Fruit fly (Drosophila melanogaster) whole organism: Measurements from ENCODE around the gene Pax.

Experiments used
- Dll ChIP-seq: fragments of >200 bp; optimal IDR thresholded peaks from 2 replicates; lab custom pipeline; 2017
- pan ChIP-seq: fragments of >200 bp; optimal IDR thresholded peaks from 2 replicates; lab custom pipeline; 2017
- psq ChIP-seq: fragments of >200 bp; optimal IDR thresholded peaks from 2 replicates; lab custom pipeline; 2017

DNA sequence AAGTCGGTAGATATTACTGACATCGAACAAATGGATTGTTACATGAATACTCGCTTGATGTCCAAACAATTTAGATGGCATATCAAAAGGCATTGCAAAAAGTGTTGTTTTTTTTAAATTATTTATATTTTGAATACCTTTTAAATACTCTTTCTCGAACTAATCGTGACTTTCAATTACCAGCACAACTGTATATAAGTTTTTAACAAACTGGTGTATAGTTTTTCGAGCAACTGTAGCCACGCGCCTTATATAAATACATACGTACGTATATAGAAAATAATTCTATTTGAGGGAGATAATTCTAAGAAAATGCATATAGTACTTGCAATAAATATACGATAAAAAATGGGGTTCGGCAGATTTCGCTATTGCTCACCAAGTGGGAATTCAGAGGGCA, 13.9 kb upstream of the Pax start:
- TF ChIP-seq Dll (lab: Kevin White, UChicago) (no peak), psq (no peak), pan (lab: Kevin White, UChicago) (no peak)
